Fruit fly (Drosophila melanogaster): Measurements from ENCODE around the gene Nepl19.

- TF ChIP-seq sisA (GFP tag; IDR thresholded peaks at IDR 0.05), result no peak
- no peak for TF ChIP-seq tx (GFP tag; optimal IDR thresholded peaks at IDR 0.05)
- no peak for TF ChIP-seq CG14667 (GFP tag; IDR thresholded peaks at IDR 0.05)
- no peak for TF ChIP-seq grau (tag; optimal IDR thresholded peaks at IDR 0.05)
Measured at dm6 chr3R:28897891-28898290, 18.0 kb upstream of the Nepl19 start.

All from whole organism, embryonic.